Worm (Caenorhabditis elegans) whole organism, young adult: ENCODE measurements around the gene F10E9.1.

Experiments used
- mcd-1 ChIP-seq: fragments of 200-800 bp; sonication (Bioruptor generic); IDR thresholded peaks from 2 replicates; pipeline ENCODE4 v1.3.6; 2022; ENCODE audit warnings: missing genetic modification reagents, missing genetic modification characterization, missing compliant biosample characterization
- rcor-1 ChIP-seq: fragments of 200-800 bp; sonication (Bioruptor generic); IDR thresholded peaks from 2 replicates; pipeline ENCODE4 v1.3.6; 2022; ENCODE audit warnings: missing genetic modification reagents, missing genetic modification characterization, missing compliant biosample characterization

- no peak for TF ChIP-seq mcd-1 (GFP tag; lab: Robert Waterston, UW)
- TF ChIP-seq rcor-1, result no peak
Measured at ce11 chrIII:8286824-8287223, 36.1 kb upstream of the F10E9.1 start.
